Fruit fly (Drosophila melanogaster) whole organism, embryonic: ENCODE measurements around the gene CG14400.
A peak's percentile ranks its signal among the peaks of the same experiment; 100 is the strongest.

ENCODE experiments used
- Antp ChIP-seq: fragments of 200-800 bp; sonication (Bioruptor generic); optimal IDR thresholded peaks from 3 replicates; lab custom pipeline; 2016; ENCODE audit warnings: missing biosample characterization, missing genetic modification characterization
- CG11504 ChIP-seq: fragments of 200-800 bp; sonication (Bioruptor generic); optimal IDR thresholded peaks from 3 replicates; lab custom pipeline; 2019; ENCODE audit warnings: missing biosample characterization, mild to moderate bottlenecking, missing genetic modification characterization, moderate library complexity
- CG11696 ChIP-seq: fragments of 200-800 bp; sonication (Bioruptor generic); IDR thresholded peaks from 2 replicates; pipeline ENCODE4 v1.3.6; 2022; ENCODE audit warnings: missing biosample characterization, missing genetic modification characterization
- CG12071 ChIP-seq: fragments of 200-800 bp; sonication (Bioruptor generic); optimal IDR thresholded peaks from 3 replicates; lab custom pipeline; 2018; ENCODE audit warnings: missing biosample characterization, mild to moderate bottlenecking, missing genetic modification characterization
- CG12391 ChIP-seq: fragments of 200-800 bp; sonication (Bioruptor generic); optimal IDR thresholded peaks from 3 replicates; lab custom pipeline; 2018; ENCODE audit warnings: missing biosample characterization, mild to moderate bottlenecking, missing genetic modification characterization, moderate library complexity
- CG12769 ChIP-seq: fragments of 200-800 bp; sonication (Bioruptor generic); optimal IDR thresholded peaks from 2 replicates; lab custom pipeline; 2019; ENCODE audit warnings: missing biosample characterization, mild to moderate bottlenecking, missing genetic modification characterization, moderate library complexity
- CG13624 ChIP-seq: fragments of 200-800 bp; sonication (Bioruptor generic); optimal IDR thresholded peaks from 2 replicates; lab custom pipeline; 2016; ENCODE audit warnings: missing biosample characterization, missing genetic modification characterization
- CG14014 ChIP-seq: fragments of 200-800 bp; sonication (Bioruptor generic); IDR thresholded peaks from 2 replicates; pipeline ENCODE4 v1.3.6; 2022; ENCODE audit warnings: missing biosample characterization, missing genetic modification characterization
- CG14965 ChIP-seq: fragments of 200-800 bp; sonication (Bioruptor generic); optimal IDR thresholded peaks from 2 replicates; lab custom pipeline; 2016; ENCODE audit warnings: missing biosample characterization, missing genetic modification characterization, borderline replicate concordance
- CG17328 ChIP-seq: fragments of 200-800 bp; sonication (Bioruptor generic); IDR thresholded peaks from 2 replicates; pipeline ENCODE4 v1.3.6; 2022; ENCODE audit warnings: missing biosample characterization, missing genetic modification characterization
- CG18599 ChIP-seq: fragments of 200-800 bp; sonication (Bioruptor generic); optimal IDR thresholded peaks from 3 replicates; lab custom pipeline; 2017; ENCODE audit warnings: missing biosample characterization, missing genetic modification characterization, mild to moderate bottlenecking, moderate library complexity, missing genetic modification reagents
- CG3407 ChIP-seq: fragments of 200-800 bp; sonication (Bioruptor generic); optimal IDR thresholded peaks from 2 replicates; lab custom pipeline; 2018; ENCODE audit warnings: missing biosample characterization, mild to moderate bottlenecking, missing genetic modification characterization
- CG3838 ChIP-seq: fragments of 200-800 bp; sonication (Bioruptor generic); optimal IDR thresholded peaks from 3 replicates; lab custom pipeline; 2016; ENCODE audit warnings: missing biosample characterization, missing genetic modification characterization
- CG4282 ChIP-seq: fragments of 200-800 bp; sonication (Bioruptor generic); optimal IDR thresholded peaks from 2 replicates; lab custom pipeline; 2016; ENCODE audit warnings: missing biosample characterization, missing genetic modification characterization
- CG4730 ChIP-seq: fragments of 200-800 bp; sonication (Bioruptor generic); IDR thresholded peaks from 2 replicates; pipeline ENCODE4 v1.3.6; 2022; ENCODE audit warnings: missing biosample characterization, missing genetic modification characterization
- CG6689 ChIP-seq: fragments of 200-800 bp; sonication (Bioruptor generic); IDR thresholded peaks from 2 replicates; pipeline ENCODE4 v1.3.6; 2022; ENCODE audit warnings: missing biosample characterization, missing genetic modification characterization
- CG6813 ChIP-seq: fragments of 200-800 bp; sonication (Bioruptor generic); optimal IDR thresholded peaks from 2 replicates; lab custom pipeline; 2017; ENCODE audit warnings: missing biosample characterization, missing genetic modification characterization, mild to moderate bottlenecking, moderate library complexity, missing genetic modification reagents
- CG6854 ChIP-seq: fragments of 200-800 bp; sonication (Bioruptor generic); optimal IDR thresholded peaks from 3 replicates; lab custom pipeline; 2017; ENCODE audit warnings: missing biosample characterization, mild to moderate bottlenecking, missing genetic modification characterization
- CG8359 ChIP-seq: fragments of 200-800 bp; sonication (Bioruptor generic); optimal IDR thresholded peaks from 2 replicates; lab custom pipeline; 2017; ENCODE audit warnings: missing biosample characterization, mild to moderate bottlenecking, missing genetic modification characterization, borderline replicate concordance
- CG8924 ChIP-seq: fragments of 200-800 bp; optimal IDR thresholded peaks from 3 replicates; lab custom pipeline; 2019; ENCODE audit warnings: missing biosample characterization, mild to moderate bottlenecking, missing genetic modification characterization, moderate library complexity
- CG9797 ChIP-seq: fragments of 200-800 bp; sonication (Bioruptor generic); optimal IDR thresholded peaks from 3 replicates; lab custom pipeline; 2018; ENCODE audit warnings: missing biosample characterization, mild to moderate bottlenecking, missing genetic modification characterization
- CkIIα-i1 ChIP-seq: fragments of 200-800 bp; sonication (Bioruptor generic); IDR thresholded peaks from 2 replicates; pipeline ENCODE4 v1.3.6; 2022; ENCODE audit warnings: missing biosample characterization, missing genetic modification characterization
- CrebB ChIP-seq: fragments of 200-800 bp; sonication (Bioruptor generic); optimal IDR thresholded peaks from 3 replicates; lab custom pipeline; 2018; ENCODE audit warnings: missing biosample characterization, mild to moderate bottlenecking, missing genetic modification characterization
- Dfd ChIP-seq, 2 experiments: fragments of >200 bp; optimal IDR thresholded peaks; 2 replicates each; lab custom pipeline; 2017; ENCODE audit warnings: missing biosample characterization in 2 of 2, missing genetic modification characterization in 2 of 2
- Dp ChIP-seq: fragments of 200-800 bp; sonication (Bioruptor generic); optimal IDR thresholded peaks from 2 replicates; lab custom pipeline; 2018; ENCODE audit warnings: missing biosample characterization, mild to moderate bottlenecking, missing genetic modification characterization, moderate library complexity
- Elba2 ChIP-seq: fragments of 200-800 bp; sonication (Bioruptor generic); optimal IDR thresholded peaks from 3 replicates; lab custom pipeline; 2016; ENCODE audit warnings: missing biosample characterization, missing genetic modification characterization
- Ets97D ChIP-seq: fragments of 200-800 bp; sonication (Bioruptor generic); optimal IDR thresholded peaks from 3 replicates; lab custom pipeline; 2016; ENCODE audit warnings: missing biosample characterization, missing genetic modification characterization
- Gug ChIP-seq: fragments of 200-800 bp; sonication (Bioruptor generic); IDR thresholded peaks from 4 replicates; pipeline ENCODE4 v1.3.6; 2022; ENCODE audit warnings: missing biosample characterization, missing genetic modification characterization
- H2.0 ChIP-seq: fragments of 200-800 bp; sonication (Bioruptor generic); IDR thresholded peaks from 2 replicates; pipeline ENCODE4 v1.3.6; 2022; ENCODE audit warnings: missing biosample characterization, missing genetic modification characterization
- HHEX ChIP-seq: fragments of 200-800 bp; sonication (Bioruptor generic); optimal IDR thresholded peaks from 3 replicates; lab custom pipeline; 2017; ENCODE audit warnings: missing biosample characterization, mild to moderate bottlenecking, missing genetic modification characterization, missing genetic modification reagents
- Hey ChIP-seq: fragments of 200-800 bp; sonication (Bioruptor generic); optimal IDR thresholded peaks from 3 replicates; lab custom pipeline; 2018; ENCODE audit warnings: missing biosample characterization, mild to moderate bottlenecking, missing genetic modification characterization
- Hsf ChIP-seq: fragments of 200-800 bp; sonication (Bioruptor generic); optimal IDR thresholded peaks from 3 replicates; lab custom pipeline; 2016; ENCODE audit warnings: missing biosample characterization, missing genetic modification characterization
- Rx ChIP-seq: fragments of 200-800 bp; sonication (Bioruptor generic); IDR thresholded peaks from 2 replicates; pipeline ENCODE4 v1.3.6; 2022; ENCODE audit warnings: missing biosample characterization, missing genetic modification characterization
- Sox102F ChIP-seq: fragments of 200-800 bp; sonication (Bioruptor generic); optimal IDR thresholded peaks from 2 replicates; lab custom pipeline; 2018; ENCODE audit warnings: missing biosample characterization, mild to moderate bottlenecking, missing genetic modification characterization, moderate library complexity
- cato ChIP-seq: fragments of 200-800 bp; sonication (Bioruptor generic); optimal IDR thresholded peaks from 2 replicates; lab custom pipeline; 2016; ENCODE audit warnings: missing biosample characterization, missing genetic modification characterization, borderline replicate concordance
- crol ChIP-seq: fragments of 200-800 bp; sonication (Bioruptor generic); IDR thresholded peaks from 2 replicates; pipeline ENCODE4 v1.3.6; 2022; ENCODE audit warnings: missing biosample characterization, missing genetic modification characterization
- crp ChIP-seq, 2 experiments: fragments of 200-800 bp; sonication (Bioruptor generic); optimal IDR thresholded peaks; 2 replicates in 1 of 2; 3 replicates in 1 of 2; lab custom pipeline; 2017; ENCODE audit warnings: missing biosample characterization in 2 of 2, missing genetic modification characterization in 2 of 2, mild to moderate bottlenecking in 1 of 2, moderate library complexity in 1 of 2
- dan ChIP-seq: fragments of 200-800 bp; sonication (Bioruptor generic); IDR thresholded peaks from 2 replicates; pipeline ENCODE4 v1.3.6; 2022; ENCODE audit warnings: missing biosample characterization, missing genetic modification characterization
- gt ChIP-seq: fragments of 200-800 bp; sonication (Bioruptor generic); IDR thresholded peaks from 2 replicates; pipeline ENCODE4 v1.3.6; 2022; ENCODE audit warnings: missing biosample characterization, missing genetic modification characterization
- ind ChIP-seq: fragments of 200-800 bp; sonication (Bioruptor generic); optimal IDR thresholded peaks from 3 replicates; lab custom pipeline; 2016; ENCODE audit warnings: missing biosample characterization, missing genetic modification characterization
- jigr1 ChIP-seq: fragments of 200-800 bp; sonication (Bioruptor generic); IDR thresholded peaks from 3 replicates; pipeline ENCODE4 v1.3.6; 2022; ENCODE audit warnings: missing biosample characterization, missing genetic modification characterization
- nau ChIP-seq: fragments of 200-800 bp; sonication (Bioruptor generic); optimal IDR thresholded peaks from 3 replicates; lab custom pipeline; 2017; ENCODE audit warnings: missing biosample characterization, mild to moderate bottlenecking, missing genetic modification characterization, missing genetic modification reagents
- oc ChIP-seq: fragments of 200-800 bp; sonication (Bioruptor generic); optimal IDR thresholded peaks from 2 replicates; lab custom pipeline; 2018; ENCODE audit warnings: missing biosample characterization, mild to moderate bottlenecking, missing genetic modification characterization, moderate library complexity
- rib ChIP-seq: fragments of 200-800 bp; sonication (Bioruptor generic); IDR thresholded peaks from 2 replicates; pipeline ENCODE4 v1.3.6; 2022; ENCODE audit warnings: missing biosample characterization, missing genetic modification characterization
- sisA ChIP-seq: fragments of 200-800 bp; sonication (Bioruptor generic); IDR thresholded peaks from 2 replicates; pipeline ENCODE4 v1.3.6; 2022; ENCODE audit warnings: missing biosample characterization, missing genetic modification characterization
- slp2 ChIP-seq: fragments of 200-800 bp; sonication (Bioruptor generic); optimal IDR thresholded peaks from 2 replicates; lab custom pipeline; 2016; ENCODE audit warnings: missing biosample characterization, missing genetic modification characterization
- sr ChIP-seq: fragments of 200-800 bp; sonication (Bioruptor generic); IDR thresholded peaks from 3 replicates; pipeline ENCODE4 v1.3.6; 2022; ENCODE audit warnings: missing biosample characterization, missing genetic modification characterization
- tup ChIP-seq: fragments of 200-800 bp; sonication (Bioruptor generic); optimal IDR thresholded peaks from 2 replicates; lab custom pipeline; 2016; ENCODE audit warnings: missing biosample characterization, mild to moderate bottlenecking, missing genetic modification characterization, moderate library complexity
- wdn ChIP-seq: fragments of 200-800 bp; sonication (Bioruptor generic); IDR thresholded peaks from 2 replicates; pipeline ENCODE4 v1.3.6; 2022; ENCODE audit warnings: missing biosample characterization, missing genetic modification characterization
- zf30C ChIP-seq: fragments of 200-800 bp; sonication (Bioruptor generic); optimal IDR thresholded peaks from 3 replicates; lab custom pipeline; 2018; ENCODE audit warnings: missing biosample characterization, mild to moderate bottlenecking, missing genetic modification characterization

CG14400 gene

dm6 chr2L:20864764-20865265, 7.1 kb upstream of the CG14400 start, which contains the start of gene CG9338 (continued):
- TF ChIP-seq Gug (GFP tag; lab: Robert Waterston, UW): peak; percentile 87
- peak; percentile 74; the same call in 2 of the 3 replicates for TF ChIP-seq jigr1 (GFP tag; lab: Robert Waterston, UW)
- TF ChIP-seq slp2 (GFP tag; lab: Kevin White, UChicago): peak; percentile 74
- no peak for TF ChIP-seq CG12391 (tag; lab: Kevin White, UChicago)
- TF ChIP-seq CG6813 (GFP tag; lab: Kevin White, UChicago): peak; percentile 92
- peak; percentile 59 for TF ChIP-seq CG3407 (GFP tag; lab: Kevin White, UChicago)
- no peak for TF ChIP-seq oc (tag; lab: Kevin White, UChicago)
- peak; percentile 76 for TF ChIP-seq CG12769 (tag; lab: Kevin White, UChicago)
- TF ChIP-seq Dp (GFP tag; lab: Kevin White, UChicago): no peak
- peak; percentile 37 for TF ChIP-seq CG9797 (GFP tag; lab: Kevin White, UChicago)
- peak; percentile 34 for TF ChIP-seq Ets97D (GFP tag; lab: Kevin White, UChicago)
- TF ChIP-seq nau (GFP tag; lab: Kevin White, UChicago): peak; percentile 96
- TF ChIP-seq CG6854 (GFP tag; lab: Kevin White, UChicago): peak; percentile 89
- peak; percentile 47; the same call in 1 of the 2 replicates for TF ChIP-seq dan (GFP tag; lab: Robert Waterston, UW)
- peak; percentile 60 for TF ChIP-seq CG17328 (GFP tag; lab: Robert Waterston, UW)
- TF ChIP-seq CG4282 (GFP tag; lab: Kevin White, UChicago): no peak
- TF ChIP-seq rib (GFP tag; lab: Robert Waterston, UW): peak; percentile 77
- TF ChIP-seq crp (GFP tag; optimal IDR thresholded peaks at IDR 0.05; lab: Kevin White, UChicago): peak in 1 of 2 experiments; percentile 32
- peak; percentile 95 for TF ChIP-seq HHEX
- peak; percentile 76 for TF ChIP-seq CrebB (tag; lab: Kevin White, UChicago)
- TF ChIP-seq CG8359: peak; percentile 85
- TF ChIP-seq Hey (tag; lab: Kevin White, UChicago): peak; percentile 34
- peak; percentile 71 for TF ChIP-seq Hsf (GFP tag; lab: Kevin White, UChicago)
- TF ChIP-seq CG12071 (GFP tag; lab: Kevin White, UChicago): peak; percentile 91
- peak; percentile 46 for TF ChIP-seq CG14965 (GFP tag; lab: Kevin White, UChicago)
- peak; percentile 75 for TF ChIP-seq cato (GFP tag; lab: Kevin White, UChicago)
- peak; percentile 73 for TF ChIP-seq CG14014 (GFP tag; lab: Robert Waterston, UW)
- peak; percentile 95 for TF ChIP-seq CG6689
- TF ChIP-seq CG18599 (GFP tag; lab: Kevin White, UChicago): peak; percentile 96
- TF ChIP-seq sisA (GFP tag; lab: Robert Waterston, UW): peak; percentile 80
- no peak for TF ChIP-seq Dfd (GFP tag; optimal IDR thresholded peaks at IDR 0.05; lab: Kevin White, UChicago)
- peak; percentile 84 for TF ChIP-seq CG11504
- peak; percentile 55 for TF ChIP-seq H2.0 (GFP tag; lab: Robert Waterston, UW)
- no peak for TF ChIP-seq CkIIα-i1
- TF ChIP-seq Rx (GFP tag; lab: Robert Waterston, UW): peak; percentile 89
- peak; percentile 88 for TF ChIP-seq CG4730 (GFP tag; lab: Robert Waterston, UW)
- TF ChIP-seq wdn: peak; percentile 57
- no peak for TF ChIP-seq zf30C (GFP tag; lab: Kevin White, UChicago)
- TF ChIP-seq ind (GFP tag; lab: Kevin White, UChicago): peak; percentile 96
- peak; percentile 13; the same call in 1 of the 3 replicates for TF ChIP-seq sr
- no peak for TF ChIP-seq tup
- TF ChIP-seq gt (GFP tag; lab: Robert Waterston, UW): peak; percentile 76
- TF ChIP-seq CG13624: peak; percentile 86
- no peak for TF ChIP-seq crol (GFP tag; lab: Robert Waterston, UW)
- peak; percentile 79 for TF ChIP-seq Sox102F
- peak; percentile 62 for TF ChIP-seq CG3838 (GFP tag; lab: Kevin White, UChicago)
- TF ChIP-seq Antp: peak; percentile 82
- no peak for TF ChIP-seq CG8924 (tag; lab: Kevin White, UChicago)
- no peak for TF ChIP-seq Elba2 (GFP tag; lab: Kevin White, UChicago)
- TF ChIP-seq CG11696 (GFP tag; lab: Robert Waterston, UW): peak; percentile 82
